Fruit fly (Drosophila melanogaster): ENCODE measurements around the gene Ugt37B1.

The Ugt37B1 gene

DNA sequence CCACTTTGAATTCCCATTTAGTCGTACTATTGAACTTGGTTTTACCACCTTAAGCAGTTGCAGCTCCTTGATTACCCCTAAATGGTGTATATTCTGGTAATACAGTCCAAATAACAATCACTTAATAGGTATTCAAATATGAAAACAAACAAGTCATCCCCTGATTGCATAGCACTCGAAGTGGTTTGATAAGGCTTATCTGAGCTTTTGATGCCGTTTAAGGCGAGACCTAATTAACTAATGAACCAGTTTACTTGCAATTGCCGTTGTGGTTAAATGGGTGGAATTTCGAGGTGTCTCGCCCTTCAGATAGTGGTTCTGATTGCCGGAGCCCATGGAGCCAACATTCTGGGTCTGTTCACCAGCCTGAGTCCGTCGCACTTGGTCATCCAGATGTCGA is at the start of gene Ugt37B1:
Ugt37B1 (plus strand) TSS at position 246 of the 400 bp plus-strand sequence.
- TF ChIP-seq cnc (optimal IDR thresholded peaks at IDR 0.05) (peak in 1 of 2 experiments; percentile 42), kay (GFP tag; ENCODE audit: borderline replicate concordance) (peak; percentile 12), CG7045 (GFP tag; optimal IDR thresholded peaks at IDR 0.05) (no peak)

DNA sequence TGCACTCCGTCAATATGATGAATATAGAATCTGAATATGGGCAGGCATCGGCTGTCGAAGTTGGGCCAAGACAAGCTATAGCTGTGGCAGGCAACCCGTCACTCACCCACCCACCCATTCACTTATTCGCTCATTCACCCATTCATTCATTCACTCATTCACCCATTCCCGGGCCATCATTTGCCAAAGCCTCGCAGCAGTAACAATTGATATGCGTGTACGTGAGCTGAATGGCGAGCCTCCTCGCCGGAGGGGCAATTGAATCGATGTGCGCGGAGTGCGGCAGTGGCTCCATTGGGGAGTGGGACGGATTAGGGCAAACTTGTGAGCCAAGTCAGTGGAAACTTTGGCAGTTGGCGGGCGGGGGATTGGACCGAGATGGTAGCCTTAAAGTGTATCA is 48.4 kb upstream of the Ugt37B1 start:
- no peak for TF ChIP-seq Hr96 (GFP tag; optimal IDR thresholded peaks at IDR 0.05)
- TF ChIP-seq Clk (GFP tag; optimal IDR thresholded peaks at IDR 0.05) = no peak
- no peak for TF ChIP-seq Crg-1 (GFP tag; optimal IDR thresholded peaks at IDR 0.05)
- no peak for TF ChIP-seq ovo (GFP tag; optimal IDR thresholded peaks at IDR 0.05)
- no peak for TF ChIP-seq CG7101 (tag; optimal IDR thresholded peaks at IDR 0.05)
- no peak for TF ChIP-seq bab1 (GFP tag; optimal IDR thresholded peaks at IDR 0.05)
- TF ChIP-seq CG7045 (GFP tag; optimal IDR thresholded peaks at IDR 0.05) = no peak
- no peak for TF ChIP-seq CG1620 (GFP tag; optimal IDR thresholded peaks at IDR 0.05)
- TF ChIP-seq pad (GFP tag; optimal IDR thresholded peaks at IDR 0.05) = no peak
- TF ChIP-seq CG5204 (GFP tag; optimal IDR thresholded peaks at IDR 0.05) = no peak
- TF ChIP-seq CG12768 (GFP tag; optimal IDR thresholded peaks at IDR 0.05) = no peak
- TF ChIP-seq CG33017 (tag; optimal IDR thresholded peaks at IDR 0.05) = no peak
- TF ChIP-seq CG14711 (tag; optimal IDR thresholded peaks at IDR 0.05) = no peak
- no peak for TF ChIP-seq tj (GFP tag; optimal IDR thresholded peaks at IDR 0.05)
- no peak for TF ChIP-seq CG11617 (GFP tag; optimal IDR thresholded peaks at IDR 0.05)
- TF ChIP-seq Mnt (GFP tag; optimal IDR thresholded peaks at IDR 0.05) = no peak
- no peak for TF ChIP-seq kay (GFP tag; ENCODE audit: borderline replicate concordance)
- TF ChIP-seq cnc (optimal IDR thresholded peaks at IDR 0.05) = no peak
- TF ChIP-seq toe (GFP tag; optimal IDR thresholded peaks at IDR 0.05) = no peak

DNA sequence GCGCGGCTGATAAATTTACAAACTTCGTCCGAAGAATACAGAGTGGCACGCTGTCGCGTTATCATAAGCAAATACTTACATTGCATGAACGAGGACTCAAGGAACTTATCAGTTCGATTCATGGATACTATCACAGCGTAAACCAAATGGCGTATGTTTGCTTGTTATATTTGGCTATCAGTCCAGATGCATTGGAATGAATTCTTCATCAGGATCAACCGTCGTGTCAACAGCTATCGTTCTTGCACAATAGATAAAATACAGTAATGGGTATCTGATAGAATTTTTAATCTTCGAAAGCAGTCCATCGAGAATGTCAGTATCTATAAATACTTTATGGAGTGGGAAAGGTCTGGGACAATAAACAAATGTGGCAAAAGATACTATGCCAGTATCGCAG is 47.7 kb upstream of the Ugt37B1 start:
- TF ChIP-seq toe (GFP tag; optimal IDR thresholded peaks at IDR 0.05) (no peak), Clk (GFP tag; optimal IDR thresholded peaks at IDR 0.05) (no peak), CG7045 (GFP tag; optimal IDR thresholded peaks at IDR 0.05) (no peak), CG1620 (GFP tag; optimal IDR thresholded peaks at IDR 0.05) (no peak), CG5204 (GFP tag; optimal IDR thresholded peaks at IDR 0.05) (no peak), kay (GFP tag; ENCODE audit: borderline replicate concordance) (no peak), Hr96 (GFP tag; optimal IDR thresholded peaks at IDR 0.05) (no peak), cic (GFP tag; optimal IDR thresholded peaks at IDR 0.05) (no peak), bab1 (GFP tag; optimal IDR thresholded peaks at IDR 0.05) (no peak), pad (GFP tag; optimal IDR thresholded peaks at IDR 0.05) (no peak), CG12768 (GFP tag; optimal IDR thresholded peaks at IDR 0.05) (no peak), Mnt (GFP tag; optimal IDR thresholded peaks at IDR 0.05) (no peak), CG7101 (tag; optimal IDR thresholded peaks at IDR 0.05) (no peak), Crg-1 (GFP tag; optimal IDR thresholded peaks at IDR 0.05) (no peak), CG14711 (tag; optimal IDR thresholded peaks at IDR 0.05) (no peak), tj (GFP tag; optimal IDR thresholded peaks at IDR 0.05) (no peak), ovo (GFP tag; optimal IDR thresholded peaks at IDR 0.05) (no peak), cnc (optimal IDR thresholded peaks at IDR 0.05) (no peak)

DNA sequence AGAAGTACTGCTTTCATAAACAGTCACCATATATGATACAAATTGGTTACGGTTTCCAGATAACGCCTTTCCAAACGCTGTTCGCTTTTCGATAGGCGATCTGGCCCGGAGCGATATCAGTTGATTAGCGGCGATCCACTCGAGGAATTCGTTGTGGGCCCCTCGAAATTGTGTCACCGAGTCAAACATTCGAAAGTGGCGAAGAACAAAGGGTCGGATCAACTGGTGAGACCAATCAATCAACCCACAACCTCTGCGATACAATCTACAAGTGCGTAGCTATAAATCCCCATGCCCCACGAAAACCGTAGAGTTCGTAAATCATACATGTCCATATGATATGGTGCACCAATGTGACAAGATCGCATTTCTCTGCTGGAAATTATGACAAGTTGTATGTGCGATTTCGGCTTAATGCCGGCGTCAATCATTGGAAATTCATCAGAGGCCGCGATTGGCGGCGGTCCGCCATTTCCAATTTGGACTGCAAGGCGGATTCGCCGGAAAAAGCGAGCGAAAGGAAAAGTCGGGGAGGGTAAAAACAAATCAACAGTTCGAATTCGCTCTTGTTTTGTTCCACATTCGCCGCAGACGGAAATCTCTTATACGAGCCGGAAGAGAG is 46.6 kb upstream of the Ugt37B1 start:
- TF ChIP-seq CG1620 (GFP tag; optimal IDR thresholded peaks at IDR 0.05) = no peak

DNA sequence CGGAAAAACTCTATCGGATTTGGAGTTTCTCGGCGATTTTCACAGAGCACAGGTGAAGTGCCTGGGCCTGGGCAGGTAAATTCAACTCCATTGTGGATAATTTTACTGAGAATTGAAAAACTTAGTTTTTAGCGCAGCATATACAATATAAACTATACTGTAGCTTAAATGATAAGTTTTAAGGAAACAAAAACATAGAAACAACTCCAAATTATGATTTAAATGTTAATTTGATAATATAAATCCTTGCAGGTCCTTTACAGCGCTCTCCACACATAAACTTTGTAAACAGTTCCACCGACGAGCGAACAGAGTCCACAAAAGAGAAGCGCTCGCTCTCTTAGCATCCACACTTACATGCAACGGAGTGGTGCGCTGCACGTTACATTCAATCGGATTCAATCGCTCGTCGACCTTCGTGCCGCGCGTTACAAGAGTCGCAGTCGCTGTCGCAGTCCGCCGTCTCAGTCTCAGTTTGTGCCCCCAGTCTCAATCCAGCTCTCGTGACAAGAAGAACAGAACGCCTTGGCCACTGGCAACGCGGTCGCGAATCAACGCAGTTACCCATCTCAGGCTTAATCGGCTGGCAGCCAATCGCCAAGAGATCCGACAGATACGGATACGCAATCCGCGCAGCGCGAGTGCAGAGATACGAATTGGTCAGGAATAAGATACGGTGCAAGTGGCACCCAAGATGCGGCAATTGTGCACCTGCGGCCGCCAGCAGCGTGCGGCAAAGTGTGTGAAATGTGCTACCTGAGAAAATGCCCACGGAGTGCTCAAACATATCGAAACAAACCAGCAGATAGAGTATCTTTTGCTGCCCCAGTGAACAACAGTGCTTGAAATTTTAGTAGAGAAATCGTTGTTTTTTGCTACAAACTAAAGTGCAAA is 45.9 kb upstream of the Ugt37B1 start, which contains the start of gene smal:
smal (plus strand) TSS at position 394 of the 894 bp plus-strand sequence.
- TF ChIP-seq CG7101 (tag; optimal IDR thresholded peaks at IDR 0.05) (no peak), CG14711 (tag; optimal IDR thresholded peaks at IDR 0.05) (no peak), bab1 (GFP tag; optimal IDR thresholded peaks at IDR 0.05) (no peak), ovo (GFP tag; optimal IDR thresholded peaks at IDR 0.05) (no peak), Mnt (GFP tag; optimal IDR thresholded peaks at IDR 0.05) (no peak)

DNA sequence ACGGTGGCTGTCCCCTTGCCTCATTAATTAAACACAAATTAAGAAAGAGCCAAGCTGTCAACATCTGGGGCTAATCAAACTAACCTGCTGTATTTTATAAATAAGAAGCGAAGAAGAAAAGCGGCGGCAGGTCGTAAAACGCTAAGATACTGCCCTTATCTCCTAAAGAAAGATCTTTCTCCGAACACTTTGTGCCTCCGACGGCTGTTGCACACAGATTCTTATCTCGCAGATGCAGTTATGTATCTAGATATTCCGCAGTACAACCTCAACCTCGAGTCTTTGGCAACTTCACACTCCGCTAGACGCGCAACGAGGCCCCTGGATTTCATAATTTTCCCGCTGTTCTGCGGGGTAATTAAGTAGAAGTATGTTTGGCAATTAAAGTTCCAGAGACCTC is 44.9 kb upstream of the Ugt37B1 start:
- no peak for TF ChIP-seq CG12768 (GFP tag; optimal IDR thresholded peaks at IDR 0.05)

DNA sequence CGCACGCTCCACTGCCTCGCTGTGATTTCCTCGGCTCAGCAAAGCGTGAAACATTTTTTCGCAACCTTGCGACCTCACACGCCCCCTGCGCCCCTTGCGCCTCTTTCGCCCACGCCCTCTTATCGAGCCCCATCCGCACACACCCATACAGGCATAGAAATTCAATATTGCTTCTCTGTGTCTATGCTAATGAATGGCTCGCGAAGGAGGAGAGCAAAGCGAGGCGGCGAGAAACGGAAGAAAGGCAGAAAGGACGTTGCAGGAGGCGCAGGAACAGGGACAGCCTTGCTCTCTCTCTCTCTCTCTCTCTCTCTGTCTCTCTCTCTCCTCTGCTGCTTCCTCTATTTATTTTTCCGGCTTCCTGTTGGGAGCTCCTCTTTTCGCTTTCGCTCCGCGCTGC is 38.5 kb upstream of the Ugt37B1 start:
- TF ChIP-seq CG5204 (GFP tag; optimal IDR thresholded peaks at IDR 0.05) = no peak
- no peak for TF ChIP-seq Mnt (GFP tag; optimal IDR thresholded peaks at IDR 0.05)
- TF ChIP-seq CG14711 (tag; optimal IDR thresholded peaks at IDR 0.05) = no peak
- no peak for TF ChIP-seq CG33017 (tag; optimal IDR thresholded peaks at IDR 0.05)
- no peak for TF ChIP-seq Clk (GFP tag; optimal IDR thresholded peaks at IDR 0.05)
- TF ChIP-seq tj (GFP tag; optimal IDR thresholded peaks at IDR 0.05) = no peak
- no peak for TF ChIP-seq toe (GFP tag; optimal IDR thresholded peaks at IDR 0.05)
- no peak for TF ChIP-seq pad (GFP tag; optimal IDR thresholded peaks at IDR 0.05)
- no peak for TF ChIP-seq CG7045 (GFP tag; optimal IDR thresholded peaks at IDR 0.05)
- TF ChIP-seq kay (GFP tag; ENCODE audit: borderline replicate concordance) = no peak
- TF ChIP-seq Hr96 (GFP tag; optimal IDR thresholded peaks at IDR 0.05) = no peak
- no peak for TF ChIP-seq cnc (optimal IDR thresholded peaks at IDR 0.05)
- TF ChIP-seq CG1620 (GFP tag; optimal IDR thresholded peaks at IDR 0.05) = no peak
- TF ChIP-seq CG7101 (tag; optimal IDR thresholded peaks at IDR 0.05) = no peak
- TF ChIP-seq bab1 (GFP tag; optimal IDR thresholded peaks at IDR 0.05) = no peak
- TF ChIP-seq CG11617 (GFP tag; optimal IDR thresholded peaks at IDR 0.05) = no peak

All from whole organism, adult.